Fruit fly (Drosophila melanogaster): ENCODE data around the gene Oatp30B.

DNA sequence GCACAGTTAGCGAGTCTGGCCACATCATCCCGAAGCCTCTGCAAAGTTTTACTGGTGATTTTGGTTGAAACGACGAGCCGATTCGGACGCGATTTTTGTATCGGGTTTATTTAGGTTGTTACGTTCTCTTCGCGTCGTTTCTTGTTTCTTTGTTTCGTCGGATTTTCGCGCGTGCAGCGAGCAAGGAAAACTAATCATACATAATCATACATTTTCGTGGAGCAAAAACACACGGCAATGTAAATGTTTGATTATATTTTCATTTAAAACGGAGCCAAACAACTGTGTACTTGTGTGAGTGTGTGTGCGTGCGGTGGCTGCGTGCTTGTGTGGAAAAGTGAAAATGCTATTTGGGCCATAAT, 25.6 kb upstream of the Oatp30B start, which contains the start of gene CG33298:
- no peak for TF ChIP-seq OdsH (GFP tag; optimal IDR thresholded peaks at IDR 0.05)
- no peak for TF ChIP-seq usp (GFP tag; optimal IDR thresholded peaks at IDR 0.05)
- TF ChIP-seq Myc (optimal IDR thresholded peaks at IDR 0.05), result no peak
- no peak for TF ChIP-seq tai (GFP tag; optimal IDR thresholded peaks at IDR 0.05)
- no peak for TF ChIP-seq Dfd (GFP tag; optimal IDR thresholded peaks at IDR 0.05)
- no peak for TF ChIP-seq jim (GFP tag; optimal IDR thresholded peaks at IDR 0.05)
